Worm (Caenorhabditis elegans): ENCODE data around the gene sox-3.
A peak's percentile ranks its signal among the peaks of the same experiment; 100 is the strongest.

DNA sequence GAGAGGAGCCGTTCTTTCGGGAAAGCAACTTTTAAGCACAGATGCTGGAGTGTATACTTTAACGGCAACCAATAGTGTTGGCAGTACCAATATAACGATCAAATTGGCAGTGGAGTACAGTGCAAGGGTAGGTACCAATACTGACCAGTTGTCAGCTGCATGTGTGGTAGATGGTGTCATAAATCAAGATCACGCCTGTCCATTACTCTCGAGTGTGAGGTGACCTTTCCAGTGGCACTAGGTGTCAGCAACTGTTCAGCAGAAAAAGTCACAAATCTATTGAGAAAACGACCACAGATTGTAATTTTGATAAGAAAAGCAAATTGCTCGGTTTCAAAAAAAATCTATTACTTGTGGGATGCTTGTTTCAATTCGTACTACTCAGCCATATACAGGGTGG, 33.4 kb downstream of the sox-3 start:
- no peak for TF ChIP-seq mep-1 (tag; optimal IDR thresholded peaks at IDR 0.05)
- TF ChIP-seq nhr-28 (tag; optimal IDR thresholded peaks at IDR 0.05) = no peak
- peak; percentile 89 for TF ChIP-seq hlh-1 (tag; optimal IDR thresholded peaks at IDR 0.05)
- TF ChIP-seq nhr-76 (tag; optimal IDR thresholded peaks at IDR 0.05) = no peak
- TF ChIP-seq cnd-1 (tag; optimal IDR thresholded peaks at IDR 0.05) = no peak
- no peak for TF ChIP-seq snpc-4 (tag; optimal IDR thresholded peaks at IDR 0.05)
- TF ChIP-seq lin-32 (GFP tag; optimal IDR thresholded peaks at IDR 0.05) = no peak

Data from whole organism, mixed stage, embryonic.